Worm (Caenorhabditis elegans): ENCODE data around the gene gfl-1.

The gfl-1 gene

ce11 chrIV:11524241-11524692 lies 3.2 kb downstream of the gfl-1 start, which contains the start of gene mep-1 (continued):
- TF ChIP-seq ama-1 (optimal IDR thresholded peaks at IDR 0.05), result peak; percentile 20

- peak; percentile 50 for TF ChIP-seq nhr-85 (tag)
- TF ChIP-seq fkh-4 (tag; optimal IDR thresholded peaks at IDR 0.05; ENCODE audit: borderline replicate concordance), result no peak
These were observed 5.1 kb downstream of the gfl-1 start for ce11 chrIV:11526189-11526588.

- TF ChIP-seq skn-1 (tag; optimal IDR thresholded peaks at IDR 0.05) (no peak), efl-1 (optimal IDR thresholded peaks at IDR 0.05) (no peak), efl-1 (GFP tag; optimal IDR thresholded peaks at IDR 0.05 in 1 of 2) (no peak), lir-3 (tag; optimal IDR thresholded peaks at IDR 0.05; ENCODE audit: poor library complexity) (peak; percentile 7), rnt-1 (tag; optimal IDR thresholded peaks at IDR 0.05) (no peak), lin-14 (GFP tag; optimal IDR thresholded peaks at IDR 0.05) (no peak), nhr-11 (tag; optimal IDR thresholded peaks at IDR 0.05) (no peak), fkh-4 (tag; optimal IDR thresholded peaks at IDR 0.05; ENCODE audit: borderline replicate concordance) (no peak), nhr-71 (tag; optimal IDR thresholded peaks at IDR 0.05) (peak; percentile 7), ama-1 (optimal IDR thresholded peaks at IDR 0.05) (peak; percentile 47), unc-62 (GFP tag; optimal IDR thresholded peaks at IDR 0.05) (no peak), nhr-20 (tag; optimal IDR thresholded peaks at IDR 0.05) (no peak), aha-1 (tag; optimal IDR thresholded peaks at IDR 0.05) (no peak), C04F5.9 (tag; optimal IDR thresholded peaks at IDR 0.05) (no peak), aly-2 (tag; optimal IDR thresholded peaks at IDR 0.05) (peak; percentile 29), nhr-76 (tag; optimal IDR thresholded peaks at IDR 0.05) (no peak), hlh-17 (GFP tag; optimal IDR thresholded peaks at IDR 0.05; ENCODE audit: borderline replicate concordance) (no peak), nhr-85 (tag) (peak; percentile 12), lin-39 (tag; optimal IDR thresholded peaks at IDR 0.05) (peak; percentile 3), alr-1 (tag; optimal IDR thresholded peaks at IDR 0.05; ENCODE audit: borderline replicate concordance) (no peak), egl-27 (tag; optimal IDR thresholded peaks at IDR 0.05) (no peak), ztf-11 (tag; optimal IDR thresholded peaks at IDR 0.05) (no peak), swsn-7 (tag; optimal IDR thresholded peaks at IDR 0.05) (no peak), ets-5 (GFP tag; IDR thresholded peaks at IDR 0.05) (no peak), lsy-2 (tag; optimal IDR thresholded peaks at IDR 0.05) (no peak), sox-4 (tag; optimal IDR thresholded peaks at IDR 0.05) (no peak), mab-9 (GFP tag; IDR thresholded peaks at IDR 0.05) (no peak), hpl-2 (GFP tag; optimal IDR thresholded peaks at IDR 0.05) (no peak), egl-13 (tag; optimal IDR thresholded peaks at IDR 0.05) (no peak), nhr-47 (tag; optimal IDR thresholded peaks at IDR 0.05) (peak; percentile 20), lin-15B (tag; optimal IDR thresholded peaks at IDR 0.05) (no peak), mdl-1 (tag; optimal IDR thresholded peaks at IDR 0.05) (no peak)
These were observed 6.7 kb downstream of the gfl-1 start, which contains the start of gene M04B2.2 for ce11 chrIV:11527752-11528151. Gene M04B2.2 (plus strand): TSS chrIV:11528052.

ce11 chrIV:11548671-11549070 lies 27.6 kb downstream of the gfl-1 start, which contains the start of gene M04B2.7:
Gene M04B2.7 (minus strand): TSS chrIV:11548771.
- TF ChIP-seq efl-1 (optimal IDR thresholded peaks at IDR 0.05) (no peak), efl-1 (GFP tag; optimal IDR thresholded peaks at IDR 0.05 in 1 of 2) (peak in 1 of 2 experiments; percentile 29), unc-62 (GFP tag; optimal IDR thresholded peaks at IDR 0.05) (no peak), sup-37 (GFP tag; optimal IDR thresholded peaks at IDR 0.05) (no peak), dsc-1 (tag; optimal IDR thresholded peaks at IDR 0.05) (no peak)

ce11 chrIV:11549694-11550093 lies 28.6 kb downstream of the gfl-1 start:
- TF ChIP-seq vab-15 (tag; optimal IDR thresholded peaks at IDR 0.05), result peak; percentile 12
- TF ChIP-seq tbx-2 (tag; optimal IDR thresholded peaks at IDR 0.05), result peak; percentile 72
- peak; percentile 26 for TF ChIP-seq ama-1 (optimal IDR thresholded peaks at IDR 0.05)
- TF ChIP-seq grh-1 (GFP tag; IDR thresholded peaks at IDR 0.05), result no peak
- peak; percentile 40 for TF ChIP-seq zip-4 (GFP tag; optimal IDR thresholded peaks at IDR 0.05)
- peak; percentile 75 for TF ChIP-seq nhr-85 (tag)
- peak; percentile 40 for TF ChIP-seq elt-2 (tag; optimal IDR thresholded peaks at IDR 0.05)
- peak; percentile 86 for TF ChIP-seq C16A3.4 (tag; optimal IDR thresholded peaks at IDR 0.05)
- TF ChIP-seq ztf-11 (tag; optimal IDR thresholded peaks at IDR 0.05), result peak in 1 of 2 experiments; percentile 57
- no peak for TF ChIP-seq pqm-1 (tag; optimal IDR thresholded peaks at IDR 0.05)
- peak; percentile 37 for TF ChIP-seq fkh-8 (tag; optimal IDR thresholded peaks at IDR 0.05)
- TF ChIP-seq fkh-4 (tag; optimal IDR thresholded peaks at IDR 0.05; ENCODE audit: borderline replicate concordance), result no peak
- TF ChIP-seq unc-62 (GFP tag; optimal IDR thresholded peaks at IDR 0.05), result no peak
- TF ChIP-seq unc-86 (tag; optimal IDR thresholded peaks at IDR 0.05), result peak; percentile 17
- no peak for TF ChIP-seq nhr-28 (tag; optimal IDR thresholded peaks at IDR 0.05)
- peak; percentile 78 for TF ChIP-seq nhr-47 (tag; optimal IDR thresholded peaks at IDR 0.05)
- TF ChIP-seq fkh-10 (GFP tag; optimal IDR thresholded peaks at IDR 0.05), result no peak
- TF ChIP-seq lin-14 (GFP tag; optimal IDR thresholded peaks at IDR 0.05), result peak; percentile 76
- no peak for TF ChIP-seq nhr-84 (tag; optimal IDR thresholded peaks at IDR 0.05)
